Worm (Caenorhabditis elegans) whole organism, L2 larva: ENCODE measurements around the gene tmem-145.
A peak's percentile ranks its signal among the peaks of the same experiment; 100 is the strongest.

Experiments
- F13H6.1 ChIP-seq: sonication (generic microtip); optimal IDR thresholded peaks from 2 replicates; lab custom pipeline; 2016; ENCODE audit warnings: missing genetic modification characterization, missing compliant biosample characterization
- ZK546.5 ChIP-seq: sonication (generic microtip); optimal IDR thresholded peaks from 2 replicates; lab custom pipeline; 2017; ENCODE audit warnings: missing biosample characterization, missing genetic modification characterization
- alr-1 ChIP-seq: fragments of 150-350 bp; optimal IDR thresholded peaks from 2 replicates; lab custom pipeline; 2014; ENCODE audit warnings: missing biosample characterization, missing genetic modification characterization
- aly-2 ChIP-seq: fragments of 150-350 bp; optimal IDR thresholded peaks from 2 replicates; lab custom pipeline; 2014; ENCODE audit warnings: missing biosample characterization, missing genetic modification characterization
- ama-1 ChIP-seq: fragments of 150-350 bp; optimal IDR thresholded peaks from 2 replicates; lab custom pipeline; 2018; ENCODE audit warnings: inconsistent platforms
- blmp-1 ChIP-seq: sonication (generic microtip); optimal IDR thresholded peaks from 2 replicates; lab custom pipeline; 2017; ENCODE audit warnings: missing genetic modification characterization, mild to moderate bottlenecking, missing compliant biosample characterization, antibody characterized with exemption, moderate library complexity; ENCODE audit not compliant: insufficient read depth
- ceh-16 ChIP-seq: fragments of 150-350 bp; optimal IDR thresholded peaks from 2 replicates; lab custom pipeline; 2014; ENCODE audit warnings: missing biosample characterization, missing genetic modification characterization
- ceh-82 ChIP-seq: fragments of 150-350 bp; optimal IDR thresholded peaks from 2 replicates; lab custom pipeline; 2014; ENCODE audit warnings: missing biosample characterization, missing genetic modification characterization
- crh-2 ChIP-seq: sonication (generic microtip); optimal IDR thresholded peaks from 2 replicates; lab custom pipeline; 2017; ENCODE audit warnings: missing biosample characterization, missing genetic modification characterization
- elt-3 ChIP-seq: sonication (generic microtip); optimal IDR thresholded peaks from 2 replicates; lab custom pipeline; 2017; ENCODE audit warnings: missing biosample characterization, missing genetic modification characterization
- fos-1 ChIP-seq: fragments of 150-350 bp; optimal IDR thresholded peaks from 2 replicates; lab custom pipeline; 2014; ENCODE audit warnings: missing biosample characterization, missing genetic modification characterization
- gmeb-1 ChIP-seq: fragments of 150-350 bp; optimal IDR thresholded peaks from 2 replicates; lab custom pipeline; 2014; ENCODE audit warnings: missing biosample characterization, missing genetic modification characterization
- lin-11 ChIP-seq: fragments of 150-350 bp; sonication (generic microtip); optimal IDR thresholded peaks from 2 replicates; lab custom pipeline; 2014; ENCODE audit warnings: missing biosample characterization, missing genetic modification characterization, inconsistent platforms, mixed read lengths
- lsy-2 ChIP-seq, 2 experiments: fragments of 150-350 bp in 1 of 2; sonication (generic microtip) in 1 of 2; optimal IDR thresholded peaks; 2 replicates each; lab custom pipeline; 2014 to 2017; ENCODE audit warnings: missing biosample characterization in 2 of 2, missing genetic modification characterization in 2 of 2
- mab-5 ChIP-seq: fragments of 150-350 bp; optimal IDR thresholded peaks from 2 replicates; lab custom pipeline; 2014; ENCODE audit warnings: missing biosample characterization, missing genetic modification characterization
- nhr-10 ChIP-seq: sonication (generic microtip); optimal IDR thresholded peaks from 2 replicates; lab custom pipeline; 2017; ENCODE audit warnings: missing biosample characterization, missing genetic modification characterization
- nhr-12 ChIP-seq: fragments of 150-350 bp; optimal IDR thresholded peaks from 2 replicates; lab custom pipeline; 2014; ENCODE audit warnings: missing biosample characterization, missing genetic modification characterization
- nhr-129 ChIP-seq: fragments of 150-350 bp; optimal IDR thresholded peaks from 2 replicates; lab custom pipeline; 2014; ENCODE audit warnings: missing biosample characterization, missing genetic modification characterization
- nhr-21 ChIP-seq: fragments of 150-350 bp; optimal IDR thresholded peaks from 2 replicates; lab custom pipeline; 2014; ENCODE audit warnings: missing biosample characterization, missing genetic modification characterization
- nhr-23 ChIP-seq: fragments of 150-350 bp; optimal IDR thresholded peaks from 2 replicates; lab custom pipeline; 2014; ENCODE audit warnings: missing biosample characterization, missing genetic modification reagents, missing genetic modification characterization
- nhr-25 ChIP-seq: fragments of 150-350 bp; sonication (generic microtip); optimal IDR thresholded peaks from 3 replicates; lab custom pipeline; 2014; ENCODE audit warnings: missing biosample characterization, missing genetic modification characterization
- nhr-6 ChIP-seq: fragments of 150-350 bp; optimal IDR thresholded peaks from 2 replicates; lab custom pipeline; 2014; ENCODE audit warnings: missing biosample characterization, missing genetic modification characterization
- peb-1 ChIP-seq: fragments of 150-350 bp; optimal IDR thresholded peaks from 2 replicates; lab custom pipeline; 2014; ENCODE audit warnings: missing biosample characterization, missing genetic modification characterization
- sem-4 ChIP-seq: fragments of 150-350 bp; optimal IDR thresholded peaks from 2 replicates; lab custom pipeline; 2014; ENCODE audit warnings: missing biosample characterization, missing genetic modification reagents, missing genetic modification characterization
- skn-1 ChIP-seq: sonication (generic microtip); optimal IDR thresholded peaks from 2 replicates; lab custom pipeline; 2017; ENCODE audit warnings: missing biosample characterization, missing genetic modification characterization
- sma-3 ChIP-seq: sonication (generic microtip); optimal IDR thresholded peaks from 2 replicates; lab custom pipeline; 2016; ENCODE audit warnings: missing genetic modification reagents, missing genetic modification characterization, missing compliant biosample characterization
- sma-9 ChIP-seq, 2 experiments: fragments of 150-350 bp in 1 of 2; sonication (generic microtip) in 1 of 2; optimal IDR thresholded peaks; 2 replicates each; lab custom pipeline; 2014 to 2016; ENCODE audit warnings: missing genetic modification characterization in 2 of 2, mild to moderate bottlenecking in 1 of 2, missing biosample characterization in 1 of 2, missing compliant biosample characterization in 1 of 2, missing genetic modification reagents in 1 of 2, moderate library complexity in 1 of 2
- unc-39 ChIP-seq: fragments of 150-350 bp; optimal IDR thresholded peaks from 2 replicates; lab custom pipeline; 2014; ENCODE audit warnings: missing biosample characterization, missing genetic modification characterization
- unc-55 ChIP-seq: fragments of 150-350 bp; sonication (generic microtip); optimal IDR thresholded peaks from 3 replicates; lab custom pipeline; 2014; ENCODE audit warnings: missing biosample characterization, missing genetic modification reagents, missing genetic modification characterization
- zag-1 ChIP-seq: fragments of 150-350 bp; optimal IDR thresholded peaks from 2 replicates; lab custom pipeline; 2014; ENCODE audit warnings: missing biosample characterization, missing genetic modification characterization
- ztf-11 ChIP-seq: sonication (generic microtip); optimal IDR thresholded peaks from 2 replicates; lab custom pipeline; 2017; ENCODE audit warnings: missing biosample characterization, missing genetic modification characterization
- ztf-4 ChIP-seq: fragments of 150-350 bp; optimal IDR thresholded peaks from 2 replicates; lab custom pipeline; 2014; ENCODE audit warnings: missing biosample characterization, missing genetic modification characterization

The tmem-145 gene

ce11 chrX:12025070-12025789 is 48.4 kb downstream of the tmem-145 start, which contains the start of gene B0198.2:
Gene B0198.2, plus strand, starts transcription at chrX:12025739.
- TF ChIP-seq nhr-129 (no peak), nhr-10 (tag; lab: Kevin White, UChicago) (no peak), crh-2 (tag; lab: Kevin White, UChicago) (no peak), blmp-1 (tag; lab: Kevin White, UChicago) (no peak), alr-1 (no peak), lsy-2 (tag; optimal IDR thresholded peaks at IDR 0.05; lab: Kevin White, UChicago) (no peak), gmeb-1 (no peak), nhr-25 (tag; lab: Kevin White, UChicago) (no peak), sem-4 (tag; lab: Kevin White, UChicago) (no peak), unc-39 (no peak), ceh-82 (tag; lab: Kevin White, UChicago) (no peak), zag-1 (tag; lab: Kevin White, UChicago) (no peak), ztf-11 (tag; lab: Kevin White, UChicago) (no peak), skn-1 (tag; lab: Kevin White, UChicago) (no peak), ZK546.5 (no peak), nhr-21 (tag; lab: Kevin White, UChicago) (no peak), mab-5 (tag; lab: Kevin White, UChicago) (no peak), ama-1 (no peak)

ce11 chrX:12022496-12022895 is 51.2 kb downstream of the tmem-145 start:
- TF ChIP-seq crh-2 (tag; lab: Kevin White, UChicago) (no peak), nhr-25 (tag; lab: Kevin White, UChicago) (no peak), gmeb-1 (no peak), alr-1 (no peak), lin-11 (tag; lab: Kevin White, UChicago) (no peak), sma-9 (GFP tag; optimal IDR thresholded peaks at IDR 0.05; lab: Kevin White, UChicago) (no peak), sma-9 (tag; optimal IDR thresholded peaks at IDR 0.05; lab: Kevin White, UChicago) (no peak), aly-2 (tag; lab: Kevin White, UChicago) (no peak), sma-3 (GFP tag; lab: Kevin White, UChicago) (no peak), peb-1 (tag; lab: Kevin White, UChicago) (no peak), elt-3 (no peak), ama-1 (no peak), nhr-12 (tag; lab: Kevin White, UChicago) (no peak), fos-1 (tag; lab: Kevin White, UChicago) (no peak), ztf-11 (tag; lab: Kevin White, UChicago) (no peak), F13H6.1 (tag; lab: Kevin White, UChicago) (no peak), nhr-6 (no peak), nhr-21 (tag; lab: Kevin White, UChicago) (no peak), skn-1 (tag; lab: Kevin White, UChicago) (no peak), nhr-129 (no peak)
- TF ChIP-seq, all 48 proteins: peak for 0

- TF ChIP-seq nhr-23: no peak
- TF ChIP-seq unc-55: peak; percentile 20
- no peak for TF ChIP-seq ceh-16 (tag; lab: Kevin White, UChicago)
- no peak for TF ChIP-seq ztf-4 (tag; lab: Kevin White, UChicago)
Measured at ce11 chrX:12021446-12021845, 52.2 kb downstream of the tmem-145 start.
